Worm (Caenorhabditis elegans): ENCODE results near the gene F28H7.2.
A peak's percentile ranks its signal among the peaks of the same experiment; 100 is the strongest.

The F28H7.2 gene

ce11 chrV:10723181-10723580 is 24.5 kb upstream of the F28H7.2 start:
- no peak for TF ChIP-seq unc-62 (GFP tag; optimal IDR thresholded peaks at IDR 0.05)
- TF ChIP-seq lin-13 (tag; optimal IDR thresholded peaks at IDR 0.05): no peak
- TF ChIP-seq mab-5 (tag; optimal IDR thresholded peaks at IDR 0.05): no peak
- TF ChIP-seq ztf-11 (tag; optimal IDR thresholded peaks at IDR 0.05): no peak
- TF ChIP-seq nhr-2 (tag; optimal IDR thresholded peaks at IDR 0.05): no peak
- no peak for TF ChIP-seq ham-2 (GFP tag; optimal IDR thresholded peaks at IDR 0.05)
- no peak for TF ChIP-seq sem-2 (GFP tag; optimal IDR thresholded peaks at IDR 0.05)
- TF ChIP-seq elt-3 (tag; optimal IDR thresholded peaks at IDR 0.05): no peak
- TF ChIP-seq sptf-1 (tag; optimal IDR thresholded peaks at IDR 0.05): no peak
- no peak for TF ChIP-seq ces-1 (GFP tag; optimal IDR thresholded peaks at IDR 0.05)
- TF ChIP-seq nhr-28 (tag; optimal IDR thresholded peaks at IDR 0.05): no peak

DNA sequence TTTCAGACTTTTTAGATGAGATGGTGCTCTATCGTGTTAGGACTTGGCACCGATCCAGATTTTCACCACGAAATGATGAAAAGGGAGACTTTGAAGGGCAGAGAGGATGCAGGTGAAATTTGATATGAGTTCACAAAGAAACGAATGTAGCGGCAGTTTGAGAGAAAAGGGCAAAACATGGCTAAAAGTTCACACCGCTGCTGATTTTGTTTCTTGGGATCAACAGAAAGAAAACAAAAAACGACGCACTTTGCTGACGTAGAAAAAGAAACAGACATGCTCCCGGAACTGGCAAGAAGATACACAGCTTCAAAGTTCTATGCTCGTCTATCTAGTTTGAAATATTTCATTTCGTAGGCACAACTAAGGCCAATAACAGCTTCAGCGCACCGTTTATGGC is 24.1 kb upstream of the F28H7.2 start:
- no peak for TF ChIP-seq nhr-28 (tag; optimal IDR thresholded peaks at IDR 0.05)
- TF ChIP-seq unc-39 (tag; optimal IDR thresholded peaks at IDR 0.05): no peak
- TF ChIP-seq mep-1 (tag; optimal IDR thresholded peaks at IDR 0.05): no peak

DNA sequence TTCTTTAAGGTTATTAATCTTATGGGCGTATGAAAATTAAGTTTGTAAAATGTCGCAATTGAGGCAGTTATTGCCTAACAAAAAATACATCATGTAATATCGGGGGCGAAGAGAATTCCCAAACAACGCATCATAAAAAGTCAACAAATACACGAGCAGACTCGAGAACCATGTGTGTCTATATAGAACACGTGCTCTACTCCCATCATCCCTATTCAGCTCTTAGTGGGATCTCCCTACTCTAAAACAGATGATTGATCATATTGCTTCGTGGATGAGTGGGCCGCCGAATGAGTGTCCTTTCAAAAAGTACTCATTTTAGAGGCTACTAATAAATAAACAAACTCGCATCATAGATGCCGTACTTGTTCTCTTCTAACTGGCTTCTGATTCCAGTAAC is 23.2 kb upstream of the F28H7.2 start:
- TF ChIP-seq tbx-8 (GFP tag; optimal IDR thresholded peaks at IDR 0.05) (no peak), nhr-76 (tag; optimal IDR thresholded peaks at IDR 0.05) (no peak), snpc-4 (tag; optimal IDR thresholded peaks at IDR 0.05) (no peak), ham-2 (GFP tag; optimal IDR thresholded peaks at IDR 0.05) (no peak), nhr-2 (tag; optimal IDR thresholded peaks at IDR 0.05) (no peak), lsy-2 (tag; optimal IDR thresholded peaks at IDR 0.05) (no peak), blmp-1 (tag; optimal IDR thresholded peaks at IDR 0.05) (no peak)

DNA sequence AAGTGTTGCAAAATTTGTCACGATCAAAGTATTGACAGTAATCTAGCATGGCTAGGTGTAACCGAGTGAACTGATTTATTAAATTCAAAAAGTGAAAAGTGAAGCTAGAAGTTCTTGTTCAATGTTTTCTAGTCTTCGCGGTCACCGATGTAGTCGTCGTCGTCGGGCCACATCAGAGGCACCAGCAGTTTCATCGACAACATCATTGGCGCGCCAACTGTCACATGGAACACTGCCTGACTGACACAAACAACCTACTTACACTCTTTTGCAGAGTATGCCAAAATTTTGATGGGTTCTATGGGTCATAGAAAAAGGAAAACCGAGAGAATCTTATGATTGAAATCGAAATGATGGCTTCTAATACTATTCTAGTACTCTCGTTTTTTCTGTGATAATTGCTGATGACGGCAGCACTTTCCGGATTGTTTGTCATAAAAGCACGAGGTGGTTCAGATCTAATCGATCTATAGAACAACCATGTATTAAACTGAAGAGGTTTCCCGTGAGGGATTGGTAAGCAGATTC is 22.2 kb upstream of the F28H7.2 start:
- no peak for TF ChIP-seq unc-39 (tag; optimal IDR thresholded peaks at IDR 0.05)
- no peak for TF ChIP-seq nhr-28 (tag; optimal IDR thresholded peaks at IDR 0.05)
- no peak for TF ChIP-seq zip-8 (tag; optimal IDR thresholded peaks at IDR 0.05)
- no peak for TF ChIP-seq mab-5 (tag; optimal IDR thresholded peaks at IDR 0.05)
- no peak for TF ChIP-seq unc-62 (GFP tag; optimal IDR thresholded peaks at IDR 0.05)
- no peak for TF ChIP-seq elt-1 (tag; optimal IDR thresholded peaks at IDR 0.05; ENCODE audit: borderline replicate concordance, insufficient read depth)
- TF ChIP-seq mep-1 (tag; optimal IDR thresholded peaks at IDR 0.05): no peak
- no peak for TF ChIP-seq flh-1 (GFP tag; optimal IDR thresholded peaks at IDR 0.05)
- no peak for TF ChIP-seq ces-1 (GFP tag; optimal IDR thresholded peaks at IDR 0.05)
- TF ChIP-seq M03D4.4 (tag; optimal IDR thresholded peaks at IDR 0.05): no peak
- no peak for TF ChIP-seq sem-2 (GFP tag; optimal IDR thresholded peaks at IDR 0.05)
- TF ChIP-seq ztf-11 (tag; optimal IDR thresholded peaks at IDR 0.05): no peak
- no peak for TF ChIP-seq drap-1 (GFP tag; optimal IDR thresholded peaks at IDR 0.05)
- TF ChIP-seq sptf-1 (tag; optimal IDR thresholded peaks at IDR 0.05): no peak
- no peak for TF ChIP-seq unc-120 (tag; optimal IDR thresholded peaks at IDR 0.05; ENCODE audit: poor library complexity, severe bottlenecking)
- TF ChIP-seq ham-2 (GFP tag; optimal IDR thresholded peaks at IDR 0.05): no peak
- no peak for TF ChIP-seq hlh-1 (tag; optimal IDR thresholded peaks at IDR 0.05)

DNA sequence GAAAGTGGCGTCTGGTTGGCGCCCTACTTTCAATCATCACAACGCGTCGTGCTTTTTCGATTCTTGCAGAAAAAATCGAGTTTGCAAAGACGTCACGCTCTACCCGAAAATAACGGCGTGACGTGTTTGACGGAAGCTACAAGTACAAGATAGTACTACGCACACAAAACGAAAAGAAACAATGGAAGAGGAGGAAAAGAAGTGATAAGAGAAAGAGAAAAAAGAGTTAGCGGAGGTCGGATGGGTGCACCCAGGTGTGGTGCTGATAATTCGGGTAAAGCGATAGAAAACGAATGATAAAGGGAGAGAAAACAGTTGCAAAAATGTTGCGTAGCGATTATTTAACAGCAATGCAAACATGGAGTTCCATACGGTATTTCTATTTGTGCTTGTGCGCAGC is 21.0 kb upstream of the F28H7.2 start:
- no peak for TF ChIP-seq ceh-83 (GFP tag; optimal IDR thresholded peaks at IDR 0.05)
- no peak for TF ChIP-seq mep-1 (tag; optimal IDR thresholded peaks at IDR 0.05)
- no peak for TF ChIP-seq elt-3 (tag; optimal IDR thresholded peaks at IDR 0.05)
- no peak for TF ChIP-seq M03D4.4 (tag; optimal IDR thresholded peaks at IDR 0.05)

DNA sequence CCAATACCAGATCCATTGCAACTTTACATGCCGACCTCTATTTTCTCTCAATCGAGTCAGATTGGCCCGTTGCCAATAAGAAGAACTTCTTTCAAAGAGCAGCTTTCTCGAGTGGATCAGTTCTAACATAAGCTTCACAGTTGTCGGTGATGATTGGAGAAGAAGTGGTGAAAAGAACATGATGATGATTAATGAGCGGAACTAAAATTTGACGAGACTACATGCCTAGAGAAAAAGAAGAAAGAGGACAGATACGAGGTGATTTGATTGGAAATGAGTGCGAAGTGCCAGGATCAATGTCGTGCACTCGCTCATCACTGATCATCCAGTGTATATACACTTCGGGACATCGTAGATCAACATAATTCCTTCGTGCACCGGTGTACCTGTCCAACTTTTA is 20.1 kb upstream of the F28H7.2 start:
- TF ChIP-seq mab-5 (tag; optimal IDR thresholded peaks at IDR 0.05) (peak; percentile 59), drap-1 (GFP tag; optimal IDR thresholded peaks at IDR 0.05) (no peak), mls-2 (tag; optimal IDR thresholded peaks at IDR 0.05) (no peak), hlh-1 (tag; optimal IDR thresholded peaks at IDR 0.05) (peak; percentile 13), lsy-2 (tag; optimal IDR thresholded peaks at IDR 0.05) (no peak), unc-62 (GFP tag; optimal IDR thresholded peaks at IDR 0.05) (peak; percentile 98), pha-4 (tag; optimal IDR thresholded peaks at IDR 0.05) (no peak), nhr-76 (tag; optimal IDR thresholded peaks at IDR 0.05) (no peak), unc-120 (tag; optimal IDR thresholded peaks at IDR 0.05; ENCODE audit: poor library complexity, severe bottlenecking) (peak; percentile 12), flh-1 (GFP tag; optimal IDR thresholded peaks at IDR 0.05) (no peak)

Data from whole organism, mixed stage, embryonic.